Fruit fly (Drosophila melanogaster) whole organism, larva: ENCODE data around the gene apn.
A peak's percentile ranks its signal among the peaks of the same experiment; 100 is the strongest.

Experiments used
- noc ChIP-seq: fragments of 200-800 bp; sonication (Bioruptor generic); optimal IDR thresholded peaks from 3 replicates; lab custom pipeline; 2019; ENCODE audit warnings: missing biosample characterization, mild to moderate bottlenecking, missing genetic modification characterization, moderate library complexity

The apn gene

DNA sequence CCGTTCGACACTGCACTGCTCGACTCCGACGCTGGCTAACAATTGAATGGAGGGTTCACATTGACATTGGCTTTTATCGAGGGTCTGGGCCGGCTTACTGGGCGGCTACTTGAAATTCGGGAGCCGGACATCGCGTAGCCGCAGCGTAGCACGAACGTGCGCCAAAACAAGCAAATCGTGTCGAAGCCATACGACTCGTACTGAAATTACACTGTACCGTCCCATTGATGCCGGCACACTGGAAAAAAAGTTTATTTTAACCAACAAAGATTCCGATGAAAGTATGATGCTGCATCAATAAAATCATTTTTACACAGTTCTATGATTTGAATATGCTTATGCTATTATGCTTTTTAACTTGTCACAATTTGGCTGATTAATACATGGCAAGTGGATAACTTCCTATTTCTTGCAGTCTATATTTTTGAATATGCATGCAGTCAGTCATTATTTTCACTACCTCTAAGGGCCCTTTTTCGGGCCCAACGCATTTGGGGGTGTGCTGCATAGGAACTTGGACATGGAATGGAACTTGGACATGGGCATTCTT lies at the start of gene apn:
Gene apn, minus strand, starts transcription at position 51 of the 550 bp plus-strand sequence.
- no peak for TF ChIP-seq noc

DNA sequence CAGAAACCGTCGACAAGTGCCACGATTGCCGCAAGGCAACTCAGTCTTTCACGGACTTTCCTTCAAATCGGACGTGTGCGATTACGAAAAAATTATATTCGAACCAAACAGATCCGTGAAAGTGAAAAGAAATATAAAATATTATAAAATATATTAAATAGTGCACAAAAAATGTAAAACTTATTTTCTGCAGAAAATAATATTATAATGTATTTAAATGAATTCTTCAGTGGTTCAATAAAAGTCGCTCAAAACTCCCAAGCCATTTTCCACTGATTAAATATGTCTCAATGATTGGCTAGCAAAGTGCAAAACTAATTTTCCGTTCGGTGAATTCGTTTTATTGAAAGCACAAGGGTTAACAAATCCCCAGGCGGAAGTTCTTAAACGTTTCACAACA lies 49.4 kb upstream of the apn start, which contains the start of gene PK2-R1:
Gene PK2-R1, plus strand, starts transcription at position 301 of the 400 bp plus-strand sequence.
- no peak for TF ChIP-seq noc

DNA sequence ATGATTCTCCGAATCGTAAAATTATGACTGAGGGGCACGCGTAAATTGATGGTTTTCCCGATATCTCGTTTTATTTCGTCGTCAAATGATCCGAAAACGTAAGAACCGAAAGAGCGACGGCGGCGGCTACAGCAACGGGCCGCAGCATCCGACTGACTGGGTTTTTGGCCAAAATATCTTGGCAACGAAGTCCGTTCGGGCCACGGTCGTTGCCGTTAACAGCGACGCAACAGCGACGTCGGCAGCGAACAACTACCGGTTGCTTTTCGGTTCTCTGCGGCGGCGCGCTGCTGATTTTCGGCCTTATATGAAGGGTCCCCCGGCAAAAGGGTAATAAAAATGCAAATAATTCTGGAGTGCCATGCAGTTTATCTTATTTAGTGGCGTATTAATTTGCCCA lies 45.4 kb upstream of the apn start, which contains the start of gene PK2-R2:
Gene PK2-R2, minus strand, starts transcription at position 160 of the 400 bp plus-strand sequence.
- no peak for TF ChIP-seq noc

DNA sequence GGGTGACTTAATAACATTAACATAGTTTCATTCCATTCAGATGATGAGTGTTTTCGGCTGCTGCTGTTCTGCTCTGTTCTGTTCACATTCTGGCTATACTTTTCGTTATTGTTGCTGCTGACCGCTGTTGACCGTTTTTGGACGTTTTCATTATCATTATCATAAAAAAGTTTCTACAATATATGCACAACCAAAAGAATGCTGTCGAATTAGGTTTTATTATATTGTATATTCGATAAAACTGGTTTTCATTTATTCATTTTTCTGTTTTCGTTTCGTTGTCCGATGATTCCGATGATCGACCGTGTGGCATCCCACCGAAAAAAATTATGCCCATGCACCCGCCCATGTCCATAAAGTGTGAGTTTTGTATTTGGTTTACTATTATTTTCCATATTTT lies 44.4 kb upstream of the apn start:
- TF ChIP-seq noc, result no peak

DNA sequence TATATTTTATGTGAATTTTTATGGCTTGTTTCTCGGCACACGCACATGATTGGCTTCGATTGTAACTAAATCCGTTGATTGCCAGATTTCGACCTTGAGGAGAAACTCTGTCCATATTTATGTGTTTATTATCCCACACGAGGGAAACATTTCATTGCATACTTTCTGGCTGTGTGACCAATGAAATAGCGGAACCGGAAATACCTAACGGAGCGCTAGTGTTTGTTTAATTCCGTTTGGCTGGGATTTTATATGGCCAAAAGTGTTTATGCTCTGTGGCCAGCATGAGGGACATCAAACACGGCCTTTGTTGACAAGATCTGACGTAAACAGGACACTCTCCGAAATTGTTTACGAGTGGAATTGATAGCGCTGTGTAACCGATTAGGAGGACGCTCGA lies 31.3 kb upstream of the apn start:
- TF ChIP-seq noc, result no peak

DNA sequence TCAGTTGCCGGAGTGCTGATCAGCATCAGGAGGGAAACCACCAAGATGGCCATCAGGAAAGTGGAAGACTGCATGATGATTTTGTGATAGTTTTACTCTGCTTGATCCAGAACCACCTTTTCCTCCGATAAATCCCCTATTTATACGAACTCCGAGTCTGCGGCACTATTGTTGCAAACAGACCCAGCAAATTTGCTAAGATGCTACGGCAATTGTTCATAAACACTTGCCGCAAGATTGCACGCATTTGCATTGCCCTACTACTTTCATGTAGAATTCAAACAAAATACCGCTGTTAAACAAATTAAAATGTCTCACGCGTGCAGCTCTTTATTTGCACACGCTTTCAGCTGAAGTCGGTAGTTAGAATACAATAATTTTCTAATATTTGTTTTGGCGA lies 30.6 kb upstream of the apn start, which contains the start of gene CG45080:
Gene CG45080, minus strand, starts transcription at position 101 of the 400 bp plus-strand sequence.
- no peak for TF ChIP-seq noc

DNA sequence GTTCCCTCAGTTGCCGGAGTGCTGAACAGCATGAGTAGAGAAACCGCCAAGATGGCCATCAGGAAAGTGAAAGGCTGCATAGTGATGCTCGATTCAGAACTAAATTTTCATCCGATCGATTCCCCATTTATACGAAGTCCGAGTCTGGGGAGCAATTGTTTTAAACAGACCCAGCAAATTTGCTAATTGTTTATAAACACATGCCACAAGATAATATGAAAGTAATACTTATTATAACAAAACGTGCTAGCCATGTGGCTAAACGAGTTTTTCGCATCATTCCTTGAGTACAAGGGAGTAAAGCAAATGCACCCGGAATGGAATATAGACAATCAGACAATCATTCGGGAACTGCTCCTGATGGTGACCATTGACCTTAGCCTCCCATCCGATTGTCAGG lies 24.5 kb upstream of the apn start, which contains the start of gene CG44142:
Gene CG44142, minus strand, starts transcription at position 101 of the 400 bp plus-strand sequence.
- TF ChIP-seq noc, result no peak

DNA sequence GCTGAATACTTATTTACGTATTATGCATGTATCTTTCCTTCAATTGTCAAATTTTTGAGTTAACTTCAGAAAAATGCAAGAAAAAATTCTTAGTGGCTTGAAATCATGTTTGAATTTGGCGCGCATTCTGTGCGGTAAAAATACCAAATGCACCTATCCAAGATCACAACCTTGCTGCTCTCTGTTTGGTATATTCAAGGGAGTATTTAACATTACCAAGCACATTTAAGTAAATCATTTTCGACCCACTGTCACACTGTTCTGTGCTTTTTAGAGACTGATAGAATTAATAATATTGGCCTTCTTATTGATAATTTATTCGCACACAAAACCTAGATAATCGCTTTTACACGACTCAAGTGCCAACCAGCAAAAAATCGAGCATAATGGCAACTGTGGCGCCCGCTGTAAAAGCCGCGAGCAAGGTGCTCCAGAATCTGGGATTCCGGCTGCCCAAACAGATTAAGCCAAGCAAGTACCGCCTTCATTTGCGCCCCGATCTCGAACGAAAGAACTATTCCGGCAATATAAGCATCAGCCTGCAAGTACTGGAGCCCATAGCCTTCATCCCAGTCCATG lies 20.6 kb upstream of the apn start:
- TF ChIP-seq noc, result no peak

DNA sequence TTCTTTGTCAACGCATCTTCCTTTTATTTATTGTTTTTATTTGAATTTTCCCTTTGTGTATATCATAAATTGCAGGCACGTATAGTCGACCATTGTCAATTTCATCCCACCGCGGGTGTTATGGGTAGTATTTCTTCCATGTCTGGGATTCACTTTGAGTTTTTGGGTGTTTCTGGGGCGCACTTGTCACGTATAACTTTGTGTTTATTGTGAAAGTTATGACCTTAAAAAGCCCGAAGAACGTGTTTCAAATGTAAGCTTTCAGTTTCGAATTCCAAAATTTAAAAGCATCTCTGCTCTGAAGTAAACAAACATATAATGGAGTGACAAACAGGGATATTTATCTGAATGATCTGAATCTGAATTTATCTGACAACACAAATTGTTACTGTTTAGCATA lies 18.0 kb upstream of the apn start:
- no peak for TF ChIP-seq noc

DNA sequence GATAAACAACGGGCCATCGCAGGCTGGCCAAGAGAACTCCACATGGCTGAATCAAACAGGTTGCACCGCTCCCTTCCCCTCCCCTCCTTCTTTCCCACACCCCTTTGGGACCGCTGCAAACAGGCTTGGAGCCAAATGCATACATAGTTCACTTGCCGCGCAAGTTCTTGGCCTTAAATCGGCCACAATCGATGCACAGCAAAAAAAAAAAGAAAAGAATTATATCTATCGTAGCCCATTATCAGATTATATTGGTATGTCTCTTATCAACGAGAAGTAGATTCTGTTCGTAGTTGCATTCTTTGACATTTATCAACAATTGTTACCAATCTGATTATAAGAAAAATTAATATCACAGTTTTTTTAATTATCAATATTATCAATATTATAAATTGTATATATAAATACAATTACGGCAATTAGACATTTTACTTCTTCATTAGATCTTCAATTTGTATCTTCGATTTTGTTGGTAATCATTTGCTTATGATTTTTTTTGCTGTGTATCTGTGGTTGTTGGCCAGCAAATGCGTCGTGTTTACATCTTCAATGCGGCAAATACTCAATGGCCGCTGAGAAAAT lies 16.8 kb upstream of the apn start:
- no peak for TF ChIP-seq noc

DNA sequence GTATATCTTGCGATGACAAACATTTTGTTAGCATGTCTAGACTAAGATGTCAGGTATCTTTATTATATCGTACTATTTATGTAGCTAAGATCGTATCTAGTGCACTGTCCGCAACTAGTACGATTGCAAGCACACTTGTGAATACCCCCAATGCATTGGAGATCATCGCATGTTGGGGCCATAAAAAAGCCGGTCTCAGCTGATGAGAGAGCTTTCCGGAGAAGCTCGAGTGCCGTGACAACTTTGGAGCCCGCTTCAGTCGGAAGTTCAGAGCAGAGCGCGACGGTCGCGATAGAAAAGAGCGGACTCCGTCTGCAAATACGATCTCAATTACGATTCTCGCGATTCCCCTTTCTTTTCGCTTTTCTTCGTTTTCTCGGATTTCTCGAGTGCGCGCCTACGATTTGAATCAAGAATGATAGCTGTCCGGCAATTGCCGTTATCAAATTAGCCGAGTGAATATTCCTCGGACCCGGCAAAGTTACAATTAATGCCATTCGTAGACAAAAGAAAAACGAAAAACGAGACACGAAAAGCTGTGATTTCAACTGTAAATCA lies 16.0 kb upstream of the apn start:
- no peak for TF ChIP-seq noc

DNA sequence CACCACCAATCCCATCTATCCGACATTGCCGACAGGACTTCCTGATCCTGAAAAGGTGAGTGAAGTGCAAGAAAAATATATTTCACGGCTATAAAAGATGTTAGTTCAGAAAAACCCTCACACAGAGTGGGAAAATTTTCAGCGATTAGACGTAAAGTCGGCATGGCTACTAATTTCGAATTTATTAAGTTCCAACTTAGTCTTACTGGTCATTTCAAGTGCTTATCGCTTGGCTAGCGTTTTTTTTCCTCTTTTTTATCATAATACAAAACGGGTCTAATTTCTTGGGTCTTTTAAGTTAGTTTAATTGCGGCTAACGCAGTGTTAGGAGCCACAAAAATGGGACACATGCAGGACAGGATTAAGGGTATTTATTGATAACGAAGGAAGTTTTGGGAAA lies 14.5 kb upstream of the apn start, which contains the start of gene CG43208:
Gene CG43208, plus strand, starts transcription at position 301 of the 400 bp plus-strand sequence.
- no peak for TF ChIP-seq noc

DNA sequence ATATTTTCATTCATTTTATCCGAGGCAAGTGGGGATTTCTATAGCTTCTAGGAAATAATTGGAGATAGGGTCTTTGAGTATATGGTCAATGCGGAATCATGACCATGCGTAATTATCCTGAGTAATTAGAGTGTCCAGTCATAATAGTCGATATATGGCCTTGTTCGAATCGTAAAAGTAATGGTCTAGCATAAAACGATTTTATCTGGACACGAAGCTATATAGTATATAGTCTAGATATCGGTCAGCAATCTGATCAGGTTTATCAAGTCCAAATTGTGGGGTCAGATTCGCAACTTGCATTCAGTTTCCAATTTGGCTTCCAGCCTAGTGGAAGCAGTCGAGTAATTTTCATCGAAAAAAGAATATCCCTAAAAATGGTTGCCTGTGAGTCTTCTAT lies 13.7 kb upstream of the apn start, which contains the start of gene CG32473:
Gene CG32473, plus strand, starts transcription at position 301 of the 400 bp plus-strand sequence.
- no peak for TF ChIP-seq noc

DNA sequence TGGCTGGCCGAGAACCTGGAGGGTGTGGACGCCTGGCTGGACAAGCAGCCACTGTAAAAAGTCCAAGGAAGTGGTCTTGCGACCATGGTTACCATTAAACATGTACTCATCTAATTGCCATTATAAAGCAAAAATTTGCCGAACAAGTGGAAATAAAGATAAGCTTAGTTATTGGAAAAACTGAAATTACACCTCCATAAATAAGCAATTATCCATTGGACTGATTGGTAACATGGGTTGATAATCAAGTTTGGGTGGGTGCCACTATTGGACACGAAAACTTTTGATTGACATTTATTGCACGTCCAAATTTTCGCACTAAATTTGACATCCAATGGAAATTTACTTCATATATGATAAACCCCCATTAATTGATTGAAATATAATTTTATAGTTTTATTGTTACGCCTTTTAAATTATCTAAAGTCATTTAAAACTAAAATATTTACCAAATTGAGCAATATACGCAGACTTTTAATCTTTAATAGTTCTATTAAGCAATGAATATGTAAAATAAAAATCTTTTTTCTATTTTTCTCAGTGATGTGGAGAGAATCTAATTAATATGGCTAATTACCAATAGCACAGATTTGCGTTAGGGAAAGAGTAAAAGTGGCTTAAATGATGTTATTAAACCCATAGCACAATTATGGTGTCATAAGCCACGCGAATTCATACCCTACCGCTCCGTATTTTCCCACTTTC lies 9.7 kb upstream of the apn start, which contains the start of gene CG8774:
Gene CG8774, plus strand, starts transcription at position 655 of the 705 bp plus-strand sequence.
- TF ChIP-seq noc, result no peak

DNA sequence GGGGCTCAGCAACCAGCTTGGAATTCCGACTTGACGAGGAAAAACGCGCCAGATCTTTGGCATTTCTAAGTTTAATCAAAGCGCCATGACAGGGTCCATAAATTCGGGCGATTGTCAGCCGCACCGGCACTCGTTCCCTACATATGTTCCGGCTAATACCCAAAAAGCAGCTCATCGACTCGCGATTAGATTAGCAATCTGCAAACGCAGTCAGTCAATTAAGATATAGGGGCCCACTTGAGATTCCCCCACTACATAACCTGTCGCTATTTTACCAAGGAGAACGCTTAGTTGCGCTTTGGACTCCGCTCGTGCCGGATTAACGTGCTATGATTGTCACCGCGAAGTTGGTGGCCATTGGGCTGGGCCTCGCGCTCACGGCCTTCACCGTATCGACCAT lies 5.8 kb upstream of the apn start, which contains the start of gene CG8773:
Gene CG8773, plus strand, starts transcription at position 288 of the 400 bp plus-strand sequence.
- peak; percentile 75 for TF ChIP-seq noc

DNA sequence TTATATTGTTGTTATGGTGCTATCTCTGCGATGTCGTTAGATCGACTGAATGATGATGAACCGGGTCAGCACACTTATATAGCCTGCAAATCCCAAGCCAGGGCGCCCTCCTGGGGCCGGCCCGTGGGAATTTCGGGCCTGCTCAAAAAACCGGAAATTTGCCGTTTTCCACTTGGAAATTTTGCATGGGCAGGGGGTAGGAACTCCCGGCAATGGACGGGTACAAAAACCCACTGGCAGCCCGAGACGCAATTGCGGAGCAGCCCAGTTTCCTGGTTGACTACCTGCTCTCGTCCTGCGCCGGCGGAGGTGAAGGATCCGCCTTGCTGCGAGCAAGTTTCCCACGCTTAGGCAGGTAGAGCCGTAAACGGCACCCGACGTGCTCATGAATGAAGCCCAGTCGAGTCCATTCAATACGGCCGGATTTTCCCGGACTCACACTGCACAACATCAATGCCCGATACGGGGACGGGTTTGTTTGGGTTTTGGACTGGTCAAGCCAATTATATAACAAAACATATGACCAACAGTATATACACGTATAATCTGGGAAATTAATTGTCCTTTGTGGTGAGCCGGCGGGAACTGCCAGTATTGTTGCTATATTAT lies 4.6 kb upstream of the apn start, which contains the start of gene wntD:
Gene wntD, minus strand, starts transcription at position 51 of the 609 bp plus-strand sequence.
- TF ChIP-seq noc, result no peak
